Fruit fly (Drosophila melanogaster): ENCODE measurements around the gene ND-B22.

- TF ChIP-seq CG13287 (GFP tag; IDR thresholded peaks at IDR 0.05; ENCODE audit: partially characterized antibody) (no peak), ssp (GFP tag; IDR thresholded peaks at IDR 0.05) (no peak), Adf1 (GFP tag; IDR thresholded peaks at IDR 0.05) (no peak), emc (GFP tag; optimal IDR thresholded peaks at IDR 0.05) (no peak), CG15269 (tag; optimal IDR thresholded peaks at IDR 0.05) (peak; percentile 33), Fer1 (GFP tag; optimal IDR thresholded peaks at IDR 0.05) (peak; percentile 77), mam (GFP tag; optimal IDR thresholded peaks at IDR 0.05) (no peak), CG10267 (tag; optimal IDR thresholded peaks at IDR 0.05) (peak; percentile 60), CG3847 (GFP tag; IDR thresholded peaks at IDR 0.05) (peak; percentile 54; the same call in 1 of the 2 replicates), Dll (GFP tag; IDR thresholded peaks at IDR 0.05; ENCODE audit: partially characterized antibody) (no peak), CG12942 (GFP tag; optimal IDR thresholded peaks at IDR 0.05) (no peak), NfI (GFP tag; optimal IDR thresholded peaks at IDR 0.05) (peak; percentile 78), CG13894 (tag; optimal IDR thresholded peaks at IDR 0.05) (peak; percentile 7)
Observed at dm6 chr2L:13398614-13399161, 27.8 kb upstream of the ND-B22 start, which contains the start of the genes CG10859 and CG7110.

Data from whole organism, embryonic.